Fruit fly (Drosophila melanogaster): Measurements from ENCODE around the gene GAA1.

Gene GAA1

DNA sequence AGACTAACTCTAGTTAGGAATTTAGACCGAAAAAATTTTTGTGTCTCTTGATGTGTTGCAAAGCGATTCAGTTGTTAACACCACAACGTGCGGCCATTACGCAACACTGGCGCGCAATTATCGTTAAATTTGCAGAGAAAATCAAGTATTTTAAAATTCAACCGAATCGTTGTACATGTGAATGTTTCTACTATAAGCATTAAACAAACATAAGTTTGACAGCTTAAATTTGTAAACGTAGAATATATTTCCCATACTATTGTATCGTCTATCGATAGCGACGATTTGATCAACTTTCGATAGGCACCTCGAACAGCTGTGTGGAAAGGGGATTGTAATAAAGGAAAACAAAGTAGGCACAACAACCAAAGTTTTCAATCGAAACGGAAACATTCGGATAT, 6.4 kb upstream of the GAA1 start, which contains the start of the genes Usp30 and CG16721 (continued):
- TF ChIP-seq Lhr (GFP tag; optimal IDR thresholded peaks at IDR 0.05) = no peak
- TF ChIP-seq mam (GFP tag; optimal IDR thresholded peaks at IDR 0.05) = peak; percentile 72
- TF ChIP-seq crol (GFP tag; IDR thresholded peaks at IDR 0.05) = no peak
- TF ChIP-seq Max (GFP tag; optimal IDR thresholded peaks at IDR 0.05) = peak; percentile 39
- peak; percentile 51; the same call in 2 of the 3 replicates for TF ChIP-seq Dbx (GFP tag; IDR thresholded peaks at IDR 0.05)
- no peak for TF ChIP-seq da (GFP tag; optimal IDR thresholded peaks at IDR 0.05)
- peak; percentile 83 for TF ChIP-seq Dll (GFP tag; IDR thresholded peaks at IDR 0.05; ENCODE audit: partially characterized antibody)
- no peak for TF ChIP-seq Trl (optimal IDR thresholded peaks at IDR 0.05)
- TF ChIP-seq Trl (GFP tag; optimal IDR thresholded peaks at IDR 0.05) = peak; percentile 51
- peak; percentile 21 for TF ChIP-seq CG33557 (GFP tag; optimal IDR thresholded peaks at IDR 0.05)
- TF ChIP-seq luna (GFP tag; optimal IDR thresholded peaks at IDR 0.05) = peak; percentile 2
- TF ChIP-seq Tbp (GFP tag; optimal IDR thresholded peaks at IDR 0.05) = no peak
- no peak for TF ChIP-seq sc (optimal IDR thresholded peaks at IDR 0.05)
- no peak for TF ChIP-seq sc (GFP tag; optimal IDR thresholded peaks at IDR 0.05)
- peak; percentile 43 for TF ChIP-seq mirr (GFP tag; optimal IDR thresholded peaks at IDR 0.05)
- peak; percentile 60 for TF ChIP-seq ato (GFP tag; IDR thresholded peaks at IDR 0.05; ENCODE audit: partially characterized antibody)
- TF ChIP-seq peb (GFP tag; IDR thresholded peaks at IDR 0.05) = no peak
- TF ChIP-seq Blimp-1 (GFP tag; optimal IDR thresholded peaks at IDR 0.05) = no peak
- no peak for TF ChIP-seq CG7928 (GFP tag; optimal IDR thresholded peaks at IDR 0.05)
- TF ChIP-seq ro (GFP tag; IDR thresholded peaks at IDR 0.05) = no peak
- peak; percentile 36 for TF ChIP-seq Dp (GFP tag; optimal IDR thresholded peaks at IDR 0.05)
- TF ChIP-seq nau (GFP tag; optimal IDR thresholded peaks at IDR 0.05) = no peak
- TF ChIP-seq HLH3B (GFP tag; IDR thresholded peaks at IDR 0.05) = no peak
- TF ChIP-seq jigr1 (GFP tag; IDR thresholded peaks at IDR 0.05) = no peak
- no peak for TF ChIP-seq CG4707 (GFP tag; optimal IDR thresholded peaks at IDR 0.05)
- TF ChIP-seq fd96Cb (tag; optimal IDR thresholded peaks at IDR 0.05) = no peak
- TF ChIP-seq CG11085 (GFP tag; IDR thresholded peaks at IDR 0.05) = no peak
- TF ChIP-seq org-1 (GFP tag; optimal IDR thresholded peaks at IDR 0.05) = no peak
- peak; percentile 23 for TF ChIP-seq en (GFP tag; optimal IDR thresholded peaks at IDR 0.05)
- TF ChIP-seq CG7271 (tag; optimal IDR thresholded peaks at IDR 0.05) = no peak
- TF ChIP-seq Gsc (GFP tag; IDR thresholded peaks at IDR 0.05) = no peak
- peak; percentile 93 for TF ChIP-seq CG2116 (GFP tag; optimal IDR thresholded peaks at IDR 0.05)
- no peak; the same call in 1 of the 2 replicates for TF ChIP-seq CG31441 (GFP tag; IDR thresholded peaks at IDR 0.05)
- no peak for TF ChIP-seq lov (optimal IDR thresholded peaks at IDR 0.05)
- no peak for TF ChIP-seq lov (GFP tag; IDR thresholded peaks at IDR 0.05)
- TF ChIP-seq CG11696 (GFP tag; IDR thresholded peaks at IDR 0.05) = no peak
- no peak for TF ChIP-seq Taf1 (GFP tag; IDR thresholded peaks at IDR 0.05)
- no peak for TF ChIP-seq CG15696 (tag; optimal IDR thresholded peaks at IDR 0.05)
- peak; percentile 60 for TF ChIP-seq CG33213 (GFP tag; optimal IDR thresholded peaks at IDR 0.05)
- no peak for TF ChIP-seq CG8089 (GFP tag; optimal IDR thresholded peaks at IDR 0.05)
- TF ChIP-seq Dip2 (GFP tag; IDR thresholded peaks at IDR 0.05) = no peak
- no peak for TF ChIP-seq Drgx (GFP tag; IDR thresholded peaks at IDR 0.05)
- TF ChIP-seq CG5180 (GFP tag; optimal IDR thresholded peaks at IDR 0.05) = no peak
- TF ChIP-seq D19A (tag; optimal IDR thresholded peaks at IDR 0.05) = peak; percentile 23
- no peak for TF ChIP-seq sens-2 (GFP tag; IDR thresholded peaks at IDR 0.05)
- no peak for TF ChIP-seq CG6854 (GFP tag; optimal IDR thresholded peaks at IDR 0.05)
- TF ChIP-seq CG34422 (GFP tag; IDR thresholded peaks at IDR 0.05) = no peak
- TF ChIP-seq pros (GFP tag; optimal IDR thresholded peaks at IDR 0.05) = no peak
- TF ChIP-seq kni (GFP tag; optimal IDR thresholded peaks at IDR 0.05) = no peak
- TF ChIP-seq CG14965 (GFP tag; optimal IDR thresholded peaks at IDR 0.05; ENCODE audit: borderline replicate concordance) = no peak
- peak; percentile 35 for TF ChIP-seq vfl (GFP tag; optimal IDR thresholded peaks at IDR 0.05)
- no peak for TF ChIP-seq CG4820 (GFP tag; optimal IDR thresholded peaks at IDR 0.05)
- no peak for TF ChIP-seq CG6683 (GFP tag; optimal IDR thresholded peaks at IDR 0.05)

Measured in whole organism, embryonic.